Fruit fly (Drosophila melanogaster) whole organism, embryonic: ENCODE results near the gene CG6726.

Experiments used
- Bteb2 ChIP-seq: fragments of 200-800 bp; sonication (Bioruptor generic); optimal IDR thresholded peaks from 2 replicates; lab custom pipeline; 2016; ENCODE audit warnings: missing biosample characterization, missing genetic modification characterization
- CG10147 ChIP-seq: fragments of 200-800 bp; sonication (Bioruptor generic); optimal IDR thresholded peaks from 2 replicates; lab custom pipeline; 2019; ENCODE audit warnings: missing biosample characterization, mild to moderate bottlenecking, missing genetic modification characterization, moderate library complexity
- CG10543 ChIP-seq: fragments of 200-800 bp; sonication (Bioruptor generic); optimal IDR thresholded peaks from 3 replicates; lab custom pipeline; 2017; ENCODE audit warnings: missing biosample characterization, mild to moderate bottlenecking, missing genetic modification characterization, moderate library complexity
- CG11504 ChIP-seq: fragments of 200-800 bp; sonication (Bioruptor generic); optimal IDR thresholded peaks from 3 replicates; lab custom pipeline; 2019; ENCODE audit warnings: missing biosample characterization, mild to moderate bottlenecking, missing genetic modification characterization, moderate library complexity
- CG17612 ChIP-seq: fragments of 200-800 bp; sonication (Bioruptor generic); IDR thresholded peaks from 2 replicates; pipeline ENCODE4 v1.3.6; 2022; ENCODE audit warnings: missing biosample characterization, missing genetic modification characterization
- CG18011 ChIP-seq: fragments of 200-800 bp; sonication (Bioruptor generic); optimal IDR thresholded peaks from 2 replicates; lab custom pipeline; 2017; ENCODE audit warnings: missing biosample characterization, missing genetic modification characterization, mild to moderate bottlenecking, moderate library complexity, missing genotype
- CG1832 ChIP-seq: fragments of 200-800 bp; sonication (Bioruptor generic); optimal IDR thresholded peaks from 2 replicates; lab custom pipeline; 2017; ENCODE audit warnings: missing biosample characterization, mild to moderate bottlenecking, missing genetic modification characterization, inconsistent platforms
- CG30431 ChIP-seq: fragments of 200-800 bp; sonication (Bioruptor generic); optimal IDR thresholded peaks from 2 replicates; lab custom pipeline; 2017; ENCODE audit warnings: missing biosample characterization, missing genetic modification characterization
- CG6254 ChIP-seq: fragments of 200-800 bp; sonication (Bioruptor generic); optimal IDR thresholded peaks from 3 replicates; lab custom pipeline; 2017; ENCODE audit warnings: mild to moderate bottlenecking, missing biosample characterization, missing genetic modification reagents, missing genetic modification characterization
- CG6813 ChIP-seq: fragments of 200-800 bp; sonication (Bioruptor generic); optimal IDR thresholded peaks from 2 replicates; lab custom pipeline; 2017; ENCODE audit warnings: missing biosample characterization, missing genetic modification characterization, mild to moderate bottlenecking, moderate library complexity, missing genetic modification reagents
- CG7839 ChIP-seq: fragments of 200-800 bp; sonication (Bioruptor generic); optimal IDR thresholded peaks from 3 replicates; lab custom pipeline; 2018; ENCODE audit warnings: missing biosample characterization, mild to moderate bottlenecking, missing genetic modification characterization, moderate library complexity
- CG8089 ChIP-seq: fragments of 200-800 bp; sonication (Bioruptor generic); optimal IDR thresholded peaks from 3 replicates; lab custom pipeline; 2016; ENCODE audit warnings: missing biosample characterization, missing genetic modification characterization
- Dip3 ChIP-seq: fragments of 200-800 bp; sonication (Bioruptor generic); optimal IDR thresholded peaks from 3 replicates; lab custom pipeline; 2016; ENCODE audit warnings: missing biosample characterization, missing genetic modification characterization
- Doc3 ChIP-seq: fragments of 200-800 bp; sonication (Bioruptor generic); IDR thresholded peaks from 3 replicates; pipeline ENCODE4 v1.3.6; 2022; ENCODE audit warnings: missing biosample characterization, missing genetic modification characterization; ENCODE audit not compliant: partially characterized antibody
- E2f1 ChIP-seq: fragments of 200-800 bp; sonication (Bioruptor generic); IDR thresholded peaks from 2 replicates; pipeline ENCODE4 v1.3.6; 2022; ENCODE audit warnings: missing biosample characterization, missing genetic modification characterization
- ERR ChIP-seq: fragments of 200-800 bp; sonication (Bioruptor generic); optimal IDR thresholded peaks from 2 replicates; lab custom pipeline; 2016; ENCODE audit warnings: missing biosample characterization, missing genetic modification characterization
- GATAe ChIP-seq: fragments of 200-800 bp; sonication (Bioruptor generic); conservative IDR thresholded peaks from 2 replicates; pipeline ENCODE4 v1.3.6; 2022; ENCODE audit warnings: missing biosample characterization, missing genetic modification characterization
- Gug ChIP-seq: fragments of 200-800 bp; sonication (Bioruptor generic); IDR thresholded peaks from 4 replicates; pipeline ENCODE4 v1.3.6; 2022; ENCODE audit warnings: missing biosample characterization, missing genetic modification characterization
- Mad ChIP-seq: fragments of 200-800 bp; sonication (Bioruptor generic); optimal IDR thresholded peaks from 2 replicates; lab custom pipeline; 2016; ENCODE audit warnings: missing biosample characterization, missing genetic modification characterization
- Nf-YA ChIP-seq: fragments of 200-800 bp; sonication (Bioruptor generic); IDR thresholded peaks from 2 replicates; pipeline ENCODE4 v1.3.6; 2022; ENCODE audit warnings: missing biosample characterization, missing genetic modification characterization
- NfI ChIP-seq: fragments of 200-800 bp; sonication (Bioruptor generic); optimal IDR thresholded peaks from 3 replicates; lab custom pipeline; 2018; ENCODE audit warnings: missing biosample characterization, mild to moderate bottlenecking, missing genetic modification characterization, moderate library complexity
- Spps ChIP-seq: fragments of 200-800 bp; sonication (Bioruptor generic); optimal IDR thresholded peaks from 2 replicates; lab custom pipeline; 2018; ENCODE audit warnings: missing biosample characterization, mild to moderate bottlenecking, missing genetic modification characterization
- Sry-δ ChIP-seq: fragments of 200-800 bp; sonication (Bioruptor generic); optimal IDR thresholded peaks from 2 replicates; lab custom pipeline; 2016; ENCODE audit warnings: missing biosample characterization, missing genetic modification characterization
- Ssrp ChIP-seq: fragments of 200-800 bp; sonication (Bioruptor generic); optimal IDR thresholded peaks from 2 replicates; lab custom pipeline; 2018; ENCODE audit warnings: missing biosample characterization, mild to moderate bottlenecking, missing genetic modification characterization, moderate library complexity
- TFAM ChIP-seq: fragments of 200-800 bp; sonication (Bioruptor generic); optimal IDR thresholded peaks from 2 replicates; lab custom pipeline; 2017; ENCODE audit warnings: missing biosample characterization, missing genetic modification characterization, inconsistent platforms
- amos ChIP-seq: fragments of 200-800 bp; sonication (Bioruptor generic); IDR thresholded peaks from 2 replicates; pipeline ENCODE4 v1.3.6; 2022; ENCODE audit warnings: missing biosample characterization, missing genetic modification characterization; ENCODE audit not compliant: partially characterized antibody
- bab2 ChIP-seq: fragments of 200-800 bp; sonication (Bioruptor generic); optimal IDR thresholded peaks from 2 replicates; lab custom pipeline; 2016; ENCODE audit warnings: missing biosample characterization, missing genetic modification characterization
- cato ChIP-seq: fragments of 200-800 bp; sonication (Bioruptor generic); optimal IDR thresholded peaks from 2 replicates; lab custom pipeline; 2016; ENCODE audit warnings: missing biosample characterization, missing genetic modification characterization, borderline replicate concordance
- crol ChIP-seq: fragments of 200-800 bp; sonication (Bioruptor generic); IDR thresholded peaks from 2 replicates; pipeline ENCODE4 v1.3.6; 2022; ENCODE audit warnings: missing biosample characterization, missing genetic modification characterization
- dati ChIP-seq: fragments of 200-800 bp; sonication (Bioruptor generic); IDR thresholded peaks from 2 replicates; pipeline ENCODE4 v1.3.6; 2022; ENCODE audit warnings: missing biosample characterization, missing genetic modification characterization
- dm ChIP-seq: fragments of 200-800 bp; sonication (Bioruptor generic); optimal IDR thresholded peaks from 3 replicates; lab custom pipeline; 2016; ENCODE audit warnings: missing biosample characterization, missing genetic modification characterization
- dysf ChIP-seq: fragments of 200-800 bp; sonication (Bioruptor generic); IDR thresholded peaks from 3 replicates; pipeline ENCODE4 v1.3.6; 2022; ENCODE audit warnings: missing biosample characterization, missing genetic modification characterization
- grn ChIP-seq: fragments of 200-800 bp; sonication (Bioruptor generic); optimal IDR thresholded peaks from 3 replicates; lab custom pipeline; 2017; ENCODE audit warnings: missing biosample characterization, missing genetic modification characterization
- gro ChIP-seq: fragments of 200-800 bp; sonication (Bioruptor generic); optimal IDR thresholded peaks from 2 replicates; lab custom pipeline; 2016; ENCODE audit warnings: missing biosample characterization, missing genetic modification characterization
- inv ChIP-seq: fragments of 200-800 bp; sonication (Bioruptor generic); IDR thresholded peaks from 2 replicates; pipeline ENCODE4 v1.3.6; 2022; ENCODE audit warnings: missing biosample characterization, missing genetic modification characterization; ENCODE audit not compliant: partially characterized antibody
- jumu ChIP-seq: fragments of 200-800 bp; sonication (Bioruptor generic); optimal IDR thresholded peaks from 3 replicates; lab custom pipeline; 2016; ENCODE audit warnings: missing biosample characterization, missing genetic modification characterization
- p53 ChIP-seq: fragments of 200-800 bp; sonication (Bioruptor generic); optimal IDR thresholded peaks from 2 replicates; lab custom pipeline; 2016; ENCODE audit warnings: missing biosample characterization, missing genetic modification characterization
- pros ChIP-seq: fragments of 200-800 bp; sonication (Bioruptor generic); optimal IDR thresholded peaks from 3 replicates; lab custom pipeline; 2019; ENCODE audit warnings: missing biosample characterization, mild to moderate bottlenecking, missing genetic modification characterization, moderate library complexity
- ro ChIP-seq: fragments of 200-800 bp; sonication (Bioruptor generic); IDR thresholded peaks from 2 replicates; pipeline ENCODE4 v1.3.6; 2022; ENCODE audit warnings: missing biosample characterization, missing genetic modification characterization
- sim ChIP-seq: fragments of 200-800 bp; sonication (Bioruptor generic); IDR thresholded peaks from 2 replicates; pipeline ENCODE4 v1.3.6; 2022; ENCODE audit warnings: missing biosample characterization, missing genetic modification characterization
- slbo ChIP-seq: fragments of 200-800 bp; sonication (Bioruptor generic); IDR thresholded peaks from 2 replicates; pipeline ENCODE4 v1.3.6; 2022; ENCODE audit warnings: missing biosample characterization, missing genetic modification characterization
- slou ChIP-seq: fragments of 200-800 bp; sonication (Bioruptor generic); optimal IDR thresholded peaks from 3 replicates; lab custom pipeline; 2016; ENCODE audit warnings: missing biosample characterization, missing genetic modification characterization
- sob ChIP-seq: fragments of 200-800 bp; sonication (Bioruptor generic); IDR thresholded peaks from 2 replicates; pipeline ENCODE4 v1.3.6; 2022; ENCODE audit warnings: missing biosample characterization, missing genetic modification characterization
- tgo ChIP-seq: fragments of 200-800 bp; sonication (Bioruptor generic); IDR thresholded peaks from 3 replicates; pipeline ENCODE4 v1.3.6; 2022; ENCODE audit warnings: missing biosample characterization, missing genetic modification characterization
- tna ChIP-seq: fragments of 200-800 bp; sonication (Bioruptor generic); IDR thresholded peaks from 2 replicates; pipeline ENCODE4 v1.3.6; 2022; ENCODE audit warnings: missing biosample characterization, missing genetic modification characterization; ENCODE audit not compliant: partially characterized antibody
- usp ChIP-seq: fragments of >200 bp; optimal IDR thresholded peaks from 2 replicates; lab custom pipeline; 2017; ENCODE audit warnings: missing biosample characterization, missing genetic modification characterization
- wdn ChIP-seq: fragments of 200-800 bp; sonication (Bioruptor generic); IDR thresholded peaks from 2 replicates; pipeline ENCODE4 v1.3.6; 2022; ENCODE audit warnings: missing biosample characterization, missing genetic modification characterization
- wek ChIP-seq: fragments of 200-800 bp; sonication (Bioruptor generic); optimal IDR thresholded peaks from 3 replicates; lab custom pipeline; 2018; ENCODE audit warnings: missing biosample characterization, mild to moderate bottlenecking, missing genetic modification characterization, moderate library complexity
- zfh2 ChIP-seq: fragments of 200-800 bp; sonication (Bioruptor generic); optimal IDR thresholded peaks from 2 replicates; lab custom pipeline; 2016; ENCODE audit warnings: missing biosample characterization, missing genetic modification characterization

The CG6726 gene

DNA sequence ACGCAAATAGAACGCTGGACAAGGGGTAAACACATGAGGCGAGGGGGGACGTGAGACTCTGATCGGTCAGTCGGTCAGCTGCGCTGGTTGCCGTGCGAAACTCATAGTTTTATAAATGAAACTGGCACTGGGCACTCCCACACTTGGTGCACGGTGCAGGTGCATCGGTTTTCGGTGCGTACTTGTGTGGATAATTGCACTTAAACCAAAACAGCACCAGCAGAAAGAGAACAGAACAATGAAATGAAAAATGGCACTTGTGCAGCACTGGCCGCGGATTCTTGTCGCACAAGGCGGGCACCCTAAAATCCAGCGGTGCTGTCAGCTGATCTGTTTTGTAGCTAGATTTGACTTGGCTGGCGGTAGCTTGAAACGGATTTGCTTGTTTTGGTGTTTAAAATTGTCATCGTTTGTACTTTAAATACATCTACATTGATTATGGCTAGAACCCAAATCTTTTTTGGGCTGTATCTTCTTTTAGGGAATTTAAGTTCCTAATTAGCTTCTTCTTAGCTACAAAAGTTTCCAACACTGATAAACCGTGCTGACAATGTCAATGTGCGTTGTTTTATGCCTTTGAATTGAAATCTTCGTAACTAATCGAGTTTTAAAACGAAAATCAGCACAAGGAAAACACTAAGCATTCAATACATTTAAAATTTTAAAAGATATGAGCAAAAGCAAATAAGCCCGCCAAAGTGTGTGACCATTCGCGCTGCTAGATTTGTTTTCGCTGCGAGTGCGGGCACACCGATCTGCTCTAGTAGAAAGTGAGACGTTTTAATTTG, 26.4 kb downstream of the CG6726 start, which contains the start of the genes Rassf and CenB1A (continued):
- TF ChIP-seq jumu (GFP tag; lab: Kevin White, UChicago) (peak; percentile 54), GATAe (no peak), Nf-YA (GFP tag; lab: Robert Waterston, UW) (no peak), Ssrp (tag; lab: Kevin White, UChicago) (peak; percentile 32), tgo (peak; percentile 36; the same call in 1 of the 3 replicates), CG30431 (GFP tag; lab: Kevin White, UChicago) (no peak), CG10147 (GFP tag; lab: Kevin White, UChicago) (no peak), NfI (no peak), CG17612 (GFP tag; lab: Robert Waterston, UW) (no peak), Spps (tag; lab: Kevin White, UChicago) (no peak), sim (GFP tag; lab: Robert Waterston, UW) (no peak), gro (GFP tag; lab: Kevin White, UChicago) (no peak), dysf (GFP tag; lab: Robert Waterston, UW) (peak; percentile 41; the same call in 1 of the 3 replicates), crol (GFP tag; lab: Robert Waterston, UW) (peak; percentile 97), slou (no peak), amos (GFP tag; lab: Robert Waterston, UW) (peak; percentile 27; the same call in 1 of the 2 replicates), Doc3 (GFP tag; lab: Robert Waterston, UW) (no peak), Mad (GFP tag; lab: Kevin White, UChicago) (no peak), sob (GFP tag; lab: Robert Waterston, UW) (peak; percentile 58; the same call in 1 of the 2 replicates), wdn (GFP tag; lab: Robert Waterston, UW) (no peak; the same call in 1 of the 2 replicates), CG6813 (GFP tag; lab: Kevin White, UChicago) (no peak), CG1832 (GFP tag; lab: Kevin White, UChicago) (no peak), pros (GFP tag; lab: Kevin White, UChicago) (no peak), usp (no peak), tna (GFP tag; lab: Robert Waterston, UW) (no peak), CG7839 (tag; lab: Kevin White, UChicago) (peak; percentile 37), wek (GFP tag; lab: Kevin White, UChicago) (no peak), grn (GFP tag; lab: Kevin White, UChicago) (no peak), TFAM (GFP tag; lab: Kevin White, UChicago) (no peak), ERR (GFP tag; lab: Kevin White, UChicago) (peak; percentile 34), CG11504 (tag; lab: Kevin White, UChicago) (no peak), dati (GFP tag; lab: Robert Waterston, UW) (no peak), E2f1 (GFP tag; lab: Robert Waterston, UW) (no peak; the same call in 1 of the 2 replicates), bab2 (peak; percentile 23), Gug (GFP tag; lab: Robert Waterston, UW) (0 out of 4 replicates have a peak, but pooled peaks have one; percentile 9), Dip3 (peak; percentile 59), Bteb2 (GFP tag; lab: Kevin White, UChicago) (no peak), slbo (peak; percentile 70), inv (GFP tag; lab: Robert Waterston, UW) (0 out of 2 replicates have a peak, but pooled peaks have one; percentile 17), CG18011 (GFP tag; lab: Kevin White, UChicago) (no peak), dm (peak; percentile 11), CG10543 (GFP tag; lab: Kevin White, UChicago) (peak; percentile 18), ro (GFP tag; lab: Robert Waterston, UW) (no peak), CG8089 (GFP tag; lab: Kevin White, UChicago) (no peak), Sry-δ (peak; percentile 48), CG6254 (no peak), cato (GFP tag; lab: Kevin White, UChicago) (peak; percentile 39), p53 (no peak), zfh2 (peak; percentile 80)
